Worm (Caenorhabditis elegans): ENCODE results near the gene ceh-76.
A peak's percentile ranks its signal among the peaks of the same experiment; 100 is the strongest.

Gene ceh-76

DNA sequence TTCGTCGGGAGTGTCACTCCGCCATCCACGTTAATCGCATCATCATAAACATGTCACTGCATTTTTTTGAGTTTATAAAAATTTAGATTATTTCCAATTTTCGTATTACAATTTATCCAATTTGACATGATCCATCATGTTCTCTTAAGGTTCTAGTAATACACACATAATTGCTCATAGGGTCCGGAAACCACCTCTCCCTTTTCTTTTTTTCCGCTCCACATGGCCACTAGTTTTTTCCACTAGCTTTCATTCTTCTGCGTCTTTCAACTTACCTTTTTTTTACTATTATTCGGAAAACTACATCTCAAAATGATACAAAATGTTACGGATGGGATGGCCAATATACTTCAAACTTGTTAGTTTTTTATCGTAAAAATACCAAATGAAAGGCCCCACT is 8.6 kb downstream of the ceh-76 start, which contains the start of gene Y97E10AL.1:
TSS of gene Y97E10AL.1 (plus strand) at position 301 of the 400 bp plus-strand sequence.
- TF ChIP-seq odd-2 (tag; optimal IDR thresholded peaks at IDR 0.05) (no peak), pqm-1 (tag; optimal IDR thresholded peaks at IDR 0.05) (no peak), ceh-9 (tag; optimal IDR thresholded peaks at IDR 0.05) (no peak), nhr-11 (tag; optimal IDR thresholded peaks at IDR 0.05) (no peak), tbx-7 (tag; optimal IDR thresholded peaks at IDR 0.05) (no peak)

DNA sequence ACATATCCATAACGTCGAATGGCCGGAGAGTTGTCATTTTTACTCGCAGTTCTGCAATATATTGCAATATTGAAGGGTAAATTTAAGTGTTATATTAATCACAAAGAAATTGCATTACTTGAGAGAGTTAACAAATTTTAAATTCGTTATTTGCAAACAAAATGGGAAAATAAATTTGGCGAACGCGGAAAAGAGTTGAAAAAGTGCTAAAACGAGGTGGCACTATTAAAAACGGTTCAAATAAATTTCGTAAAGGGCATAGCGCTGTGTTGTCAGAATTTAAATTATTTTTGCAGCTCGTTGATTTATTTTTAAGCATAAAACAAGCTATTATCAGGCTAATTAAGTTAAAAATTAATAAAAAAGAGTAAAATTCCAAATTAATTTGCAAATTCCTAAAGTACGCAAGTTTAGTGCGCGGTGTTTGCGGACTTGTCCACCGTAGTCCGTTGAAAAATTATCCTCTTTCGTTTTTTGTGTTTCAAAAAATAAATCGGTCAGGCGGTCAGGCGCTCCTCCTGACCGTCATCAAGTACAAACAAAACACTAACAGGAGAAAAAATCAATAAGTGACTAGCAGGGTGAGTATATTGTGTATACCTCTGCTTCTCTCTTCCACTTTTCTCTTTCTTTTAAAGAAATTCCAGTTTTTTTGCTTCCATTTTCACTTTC is 11.0 kb downstream of the ceh-76 start, which contains the start of the genes natb-1 and abhd-12:
TSS of gene natb-1 (minus strand) at position 51 of the 672 bp plus-strand sequence.
TSS of gene abhd-12 (plus strand) at position 499 of the 672 bp plus-strand sequence.
- TF ChIP-seq ceh-30 (tag; optimal IDR thresholded peaks at IDR 0.05) = peak; percentile 27
- TF ChIP-seq ceh-14 (tag; optimal IDR thresholded peaks at IDR 0.05) = peak; percentile 70
- no peak for TF ChIP-seq ceh-45 (GFP tag; IDR thresholded peaks at IDR 0.05)
- no peak for TF ChIP-seq dmd-4 (tag; optimal IDR thresholded peaks at IDR 0.05; ENCODE audit: borderline replicate concordance)
- TF ChIP-seq ztf-16 (tag; optimal IDR thresholded peaks at IDR 0.05) = no peak
- no peak for TF ChIP-seq fax-1 (tag; optimal IDR thresholded peaks at IDR 0.05)
- TF ChIP-seq hlh-30 (tag; optimal IDR thresholded peaks at IDR 0.05; ENCODE audit: insufficient read depth) = peak; percentile 16
- no peak for TF ChIP-seq nfya-1 (tag; optimal IDR thresholded peaks at IDR 0.05)
- peak; percentile 77 for TF ChIP-seq unc-42 (tag; optimal IDR thresholded peaks at IDR 0.05)
- no peak for TF ChIP-seq ceh-18 (tag; optimal IDR thresholded peaks at IDR 0.05)

DNA sequence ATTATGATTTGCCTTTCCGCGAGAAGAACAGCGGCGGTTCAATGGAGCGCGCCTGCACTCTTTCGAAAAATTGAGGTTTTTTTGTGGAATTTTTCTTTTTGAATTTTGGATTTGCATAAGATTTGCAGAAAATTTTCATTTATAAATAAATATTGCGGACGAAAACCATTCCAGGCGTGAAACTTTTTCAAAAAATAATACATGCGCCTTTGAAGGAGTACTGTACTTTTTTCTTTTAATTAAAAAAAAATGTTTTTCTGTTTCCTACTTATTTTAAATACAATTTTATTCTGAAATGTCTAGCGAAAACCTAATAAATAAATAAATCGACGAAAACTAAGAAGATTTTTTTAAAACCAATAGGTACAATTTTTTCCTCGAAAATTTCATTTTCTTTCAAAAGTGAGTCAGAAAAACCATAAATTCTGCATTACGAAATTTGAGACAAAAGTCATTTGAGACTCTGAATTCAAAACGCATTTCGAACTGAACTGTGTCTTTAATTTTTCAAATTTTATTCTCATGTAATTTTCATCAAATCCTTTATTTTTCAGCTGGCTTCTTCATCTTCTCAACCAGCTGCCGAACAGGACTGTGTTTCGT is 13.4 kb downstream of the ceh-76 start, which contains the start of gene F26D11.1:
TSS of gene F26D11.1 (plus strand) at position 553 of the 603 bp plus-strand sequence.
- TF ChIP-seq pha-4 (tag; optimal IDR thresholded peaks at IDR 0.05) (no peak), ceh-9 (tag; optimal IDR thresholded peaks at IDR 0.05) (no peak), syd-9 (tag; optimal IDR thresholded peaks at IDR 0.05) (no peak), sox-4 (tag; optimal IDR thresholded peaks at IDR 0.05) (no peak), madf-2 (tag; optimal IDR thresholded peaks at IDR 0.05) (no peak)

DNA sequence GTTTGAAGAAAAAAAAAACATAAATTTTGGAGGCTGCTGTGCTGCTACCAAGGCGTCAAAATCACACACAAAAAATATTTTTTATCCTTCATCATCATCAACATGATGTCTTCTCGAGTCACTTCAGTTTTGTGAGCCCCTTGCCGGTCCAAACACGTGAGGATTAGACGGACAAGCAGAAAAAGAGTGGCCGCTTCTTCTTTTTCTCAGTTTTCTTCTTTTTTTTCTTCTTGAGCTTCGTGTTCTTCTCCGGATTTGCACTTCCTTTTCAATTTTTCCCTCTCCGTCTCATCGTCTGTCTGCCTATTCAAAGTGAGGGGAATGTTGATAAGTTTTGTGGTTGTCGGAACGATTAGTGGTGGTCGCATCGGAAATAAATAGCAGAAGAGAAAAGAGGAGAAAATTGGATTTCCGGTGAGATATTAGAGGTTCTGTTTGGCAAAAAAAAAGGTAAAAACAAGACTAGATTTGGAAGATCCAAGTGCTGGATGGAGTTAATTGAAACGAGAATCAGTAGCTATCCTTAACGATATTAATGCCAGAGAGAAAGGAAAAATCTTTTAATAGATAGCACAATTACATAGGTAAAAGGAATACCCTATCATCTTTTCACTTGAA is 14.0 kb downstream of the ceh-76 start:
- no peak for TF ChIP-seq ttx-3 (tag; optimal IDR thresholded peaks at IDR 0.05)
- no peak for TF ChIP-seq pag-3 (tag; optimal IDR thresholded peaks at IDR 0.05; ENCODE audit: borderline replicate concordance)
- no peak for TF ChIP-seq unc-86 (tag; optimal IDR thresholded peaks at IDR 0.05)
- TF ChIP-seq unc-42 (tag; optimal IDR thresholded peaks at IDR 0.05) = peak; percentile 62

DNA sequence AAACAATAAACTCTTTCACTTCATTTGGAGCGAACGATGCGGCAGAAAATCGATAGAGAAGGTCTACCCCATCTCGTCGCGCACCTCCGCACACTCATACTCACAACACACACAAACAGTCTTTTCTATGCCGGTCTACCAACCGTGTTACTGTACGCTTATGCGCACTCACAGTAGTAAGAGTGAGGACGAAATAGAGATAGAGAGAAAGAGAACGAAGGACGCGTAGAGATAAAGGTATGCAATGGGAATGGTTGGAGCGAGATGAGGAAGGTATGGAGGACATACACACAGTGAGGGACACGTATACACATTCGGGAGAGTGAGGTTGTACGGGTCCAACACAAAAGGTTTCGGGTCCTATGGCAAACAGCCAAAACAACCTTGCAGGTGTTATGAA is 15.7 kb downstream of the ceh-76 start:
- TF ChIP-seq ceh-2 (tag; optimal IDR thresholded peaks at IDR 0.05) (peak; percentile 15), tbx-2 (tag; optimal IDR thresholded peaks at IDR 0.05) (peak; percentile 37), ref-2 (tag; optimal IDR thresholded peaks at IDR 0.05) (peak; percentile 69), ceh-31 (tag; optimal IDR thresholded peaks at IDR 0.05) (peak; percentile 39), elt-2 (tag; optimal IDR thresholded peaks at IDR 0.05) (peak; percentile 12), ceh-18 (tag; optimal IDR thresholded peaks at IDR 0.05) (peak; percentile 11), nfya-1 (tag; optimal IDR thresholded peaks at IDR 0.05) (peak; percentile 48), hlh-6 (tag; optimal IDR thresholded peaks at IDR 0.05) (peak; percentile 28), sdc-2 (tag; optimal IDR thresholded peaks at IDR 0.05) (peak; percentile 15), T23F11.4 (GFP tag; optimal IDR thresholded peaks at IDR 0.05) (peak; percentile 52), unc-86 (tag; optimal IDR thresholded peaks at IDR 0.05) (no peak), zip-5 (tag; optimal IDR thresholded peaks at IDR 0.05) (no peak), dmd-4 (tag; optimal IDR thresholded peaks at IDR 0.05; ENCODE audit: borderline replicate concordance) (no peak), madf-2 (tag; optimal IDR thresholded peaks at IDR 0.05) (peak; percentile 26), hlh-15 (tag; optimal IDR thresholded peaks at IDR 0.05) (no peak), ceh-34 (tag; optimal IDR thresholded peaks at IDR 0.05) (peak; percentile 14)

Data from whole organism, late embryonic.